Fruit fly (Drosophila melanogaster): ENCODE measurements around the gene Pde9.

DNA sequence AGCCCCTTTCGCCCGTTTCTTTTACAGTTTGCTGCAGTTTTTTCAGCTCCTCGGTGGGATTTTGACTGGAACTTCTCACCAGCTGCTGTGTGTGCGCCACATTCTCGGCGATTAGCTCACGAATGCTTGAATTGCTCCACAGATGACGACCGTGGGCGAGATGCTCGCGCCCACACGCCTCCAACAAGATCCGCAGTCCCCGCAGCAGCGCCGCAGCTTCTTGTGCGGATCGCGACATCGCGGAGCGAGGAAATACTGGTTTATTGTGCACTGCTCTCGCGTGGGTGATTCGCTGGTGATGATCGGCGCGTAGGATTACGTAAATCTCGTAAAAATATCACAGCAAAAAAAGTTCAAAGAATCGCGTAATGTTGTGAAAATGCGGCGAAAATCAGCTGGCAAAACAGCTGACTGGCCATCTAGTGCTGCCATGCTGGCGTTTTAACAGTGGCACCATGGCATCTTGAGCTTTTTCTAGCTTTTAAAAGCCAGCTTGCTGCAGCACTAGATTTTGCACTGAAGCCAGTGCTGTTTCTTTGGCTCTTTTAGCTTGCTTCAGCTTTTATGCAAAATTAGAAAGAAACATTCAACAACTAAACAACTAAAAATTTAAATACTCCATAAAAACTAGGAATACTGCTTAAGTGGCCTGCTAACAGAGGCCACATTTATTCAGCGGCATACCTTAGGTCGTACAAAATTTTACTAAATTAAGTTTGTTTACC, 3.8 kb upstream of the Pde9 start, which contains the start of gene Coq8:
- no peak for TF ChIP-seq EcR (GFP tag; optimal IDR thresholded peaks at IDR 0.05)
- TF ChIP-seq CG8478 (optimal IDR thresholded peaks at IDR 0.05): no peak
